Fruit fly (Drosophila melanogaster) whole organism, embryonic: ENCODE data around the gene sima.

Experiments used
- ATbp ChIP-seq: fragments of 200-800 bp; sonication (Bioruptor generic); optimal IDR thresholded peaks from 2 replicates; lab custom pipeline; 2017; ENCODE audit warnings: missing biosample characterization, mild to moderate bottlenecking, missing genetic modification characterization, missing genetic modification reagents
- Abd-B ChIP-seq: fragments of 200-800 bp; sonication (Bioruptor generic); optimal IDR thresholded peaks from 2 replicates; lab custom pipeline; 2018; ENCODE audit warnings: missing biosample characterization, mild to moderate bottlenecking, missing genetic modification characterization, moderate library complexity
- Adf1 ChIP-seq: fragments of 200-800 bp; sonication (Bioruptor generic); IDR thresholded peaks from 2 replicates; pipeline ENCODE4 v1.3.6; 2022; ENCODE audit warnings: missing biosample characterization, missing genetic modification characterization
- Aef1 ChIP-seq: fragments of 200-800 bp; sonication (Bioruptor generic); IDR thresholded peaks from 3 replicates; pipeline ENCODE4 v1.3.6; 2022; ENCODE audit warnings: missing biosample characterization, missing genetic modification characterization
- CG11247 ChIP-seq: fragments of 200-800 bp; sonication (Bioruptor generic); IDR thresholded peaks from 2 replicates; pipeline ENCODE4 v1.3.6; 2022; ENCODE audit warnings: missing biosample characterization, missing genetic modification characterization
- CG11560 ChIP-seq: fragments of 200-800 bp; sonication (Bioruptor generic); IDR thresholded peaks from 3 replicates; pipeline ENCODE4 v1.3.6; 2022; ENCODE audit warnings: missing biosample characterization, missing genetic modification characterization
- CG12219 ChIP-seq: fragments of 200-800 bp; sonication (Bioruptor generic); optimal IDR thresholded peaks from 3 replicates; lab custom pipeline; 2018; ENCODE audit warnings: missing biosample characterization, mild to moderate bottlenecking, missing genetic modification characterization
- CG14860 ChIP-seq: fragments of 200-800 bp; sonication (Bioruptor generic); IDR thresholded peaks from 3 replicates; pipeline ENCODE4 v1.3.6; 2022; ENCODE audit warnings: missing biosample characterization, missing genetic modification characterization; ENCODE audit not compliant: partially characterized antibody
- CG1603 ChIP-seq: fragments of 200-800 bp; sonication (Bioruptor generic); optimal IDR thresholded peaks from 2 replicates; lab custom pipeline; 2019; ENCODE audit warnings: missing biosample characterization, mild to moderate bottlenecking, missing genetic modification characterization, moderate library complexity
- CG17359 ChIP-seq: fragments of 200-800 bp; sonication (Bioruptor generic); optimal IDR thresholded peaks from 3 replicates; lab custom pipeline; 2018; ENCODE audit warnings: missing biosample characterization, mild to moderate bottlenecking, missing genetic modification characterization, moderate library complexity
- CG2116 ChIP-seq: fragments of 200-800 bp; sonication (Bioruptor generic); optimal IDR thresholded peaks from 3 replicates; lab custom pipeline; 2018; ENCODE audit warnings: missing biosample characterization, mild to moderate bottlenecking, missing genetic modification characterization
- CG2202 ChIP-seq: fragments of 200-800 bp; sonication (Bioruptor generic); optimal IDR thresholded peaks from 2 replicates; lab custom pipeline; 2018; ENCODE audit warnings: missing biosample characterization, mild to moderate bottlenecking, missing genetic modification characterization
- CG2678 ChIP-seq: fragments of 200-800 bp; sonication (Bioruptor generic); optimal IDR thresholded peaks from 3 replicates; lab custom pipeline; 2019; ENCODE audit warnings: missing biosample characterization, mild to moderate bottlenecking, missing genetic modification characterization, moderate library complexity
- CG2875 ChIP-seq: fragments of 200-800 bp; sonication (Bioruptor generic); optimal IDR thresholded peaks from 2 replicates; lab custom pipeline; 2017; ENCODE audit warnings: missing biosample characterization, mild to moderate bottlenecking, missing genetic modification characterization, missing genetic modification reagents
- CG34376 ChIP-seq: fragments of 200-800 bp; sonication (Bioruptor generic); optimal IDR thresholded peaks from 2 replicates; lab custom pipeline; 2018; ENCODE audit warnings: missing biosample characterization, mild to moderate bottlenecking, missing genetic modification characterization
- CG5180 ChIP-seq: fragments of 200-800 bp; sonication (Bioruptor generic); optimal IDR thresholded peaks from 3 replicates; lab custom pipeline; 2017; ENCODE audit warnings: missing biosample characterization, missing genetic modification characterization, mild to moderate bottlenecking, moderate library complexity, missing genetic modification reagents
- CG6813 ChIP-seq: fragments of 200-800 bp; sonication (Bioruptor generic); optimal IDR thresholded peaks from 2 replicates; lab custom pipeline; 2017; ENCODE audit warnings: missing biosample characterization, missing genetic modification characterization, mild to moderate bottlenecking, moderate library complexity, missing genetic modification reagents
- CG8089 ChIP-seq: fragments of 200-800 bp; sonication (Bioruptor generic); optimal IDR thresholded peaks from 3 replicates; lab custom pipeline; 2016; ENCODE audit warnings: missing biosample characterization, missing genetic modification characterization
- CG9215 ChIP-seq: fragments of 200-800 bp; sonication (Bioruptor generic); IDR thresholded peaks from 2 replicates; pipeline ENCODE4 v1.3.6; 2022; ENCODE audit warnings: missing biosample characterization, missing genetic modification characterization
- CG9817 ChIP-seq: fragments of 200-800 bp; sonication (Bioruptor generic); optimal IDR thresholded peaks from 2 replicates; lab custom pipeline; 2018; ENCODE audit warnings: missing biosample characterization, mild to moderate bottlenecking, missing genetic modification characterization, moderate library complexity
- CG9876 ChIP-seq: fragments of 200-800 bp; sonication (Bioruptor generic); optimal IDR thresholded peaks from 2 replicates; lab custom pipeline; 2016; ENCODE audit warnings: missing biosample characterization, missing genetic modification characterization
- CoRest ChIP-seq: fragments of 200-800 bp; sonication (Bioruptor generic); optimal IDR thresholded peaks from 3 replicates; lab custom pipeline; 2018; ENCODE audit warnings: missing biosample characterization, mild to moderate bottlenecking, missing genetic modification characterization, moderate library complexity
- Dfd ChIP-seq, 2 experiments: fragments of >200 bp; optimal IDR thresholded peaks; 2 replicates each; lab custom pipeline; 2017; ENCODE audit warnings: missing biosample characterization in 2 of 2, missing genetic modification characterization in 2 of 2
- Eip74EF ChIP-seq, 2 experiments: fragments of 200-800 bp in 1 of 2; fragments of >200 bp in 1 of 2; sonication (Bioruptor generic) in 1 of 2; optimal IDR thresholded peaks; 2 replicates each; lab custom pipeline; 2017 to 2019; ENCODE audit warnings: missing biosample characterization in 2 of 2, missing genetic modification characterization in 2 of 2, mild to moderate bottlenecking in 1 of 2, moderate library complexity in 1 of 2
- Fer1 ChIP-seq: fragments of 200-800 bp; sonication (Bioruptor generic); optimal IDR thresholded peaks from 2 replicates; lab custom pipeline; 2017; ENCODE audit warnings: missing biosample characterization, mild to moderate bottlenecking, missing genetic modification characterization
- Fer2 ChIP-seq: fragments of 200-800 bp; sonication (Bioruptor generic); optimal IDR thresholded peaks from 2 replicates; lab custom pipeline; 2018; ENCODE audit warnings: missing biosample characterization, mild to moderate bottlenecking, missing genetic modification characterization, moderate library complexity
- Hr3 ChIP-seq: fragments of 200-800 bp; sonication (Bioruptor generic); optimal IDR thresholded peaks from 3 replicates; lab custom pipeline; 2016; ENCODE audit warnings: missing biosample characterization, missing genetic modification characterization
- Mad ChIP-seq: fragments of 200-800 bp; sonication (Bioruptor generic); optimal IDR thresholded peaks from 2 replicates; lab custom pipeline; 2016; ENCODE audit warnings: missing biosample characterization, missing genetic modification characterization
- Med ChIP-seq: fragments of 200-800 bp; sonication (Bioruptor generic); peaks from one replicate; lab custom pipeline; 2016; ENCODE audit warnings: missing biosample characterization, missing genetic modification characterization, mild to moderate bottlenecking, inconsistent platforms, moderate library complexity
- Ptx1 ChIP-seq: fragments of 200-800 bp; sonication (Bioruptor generic); IDR thresholded peaks from 2 replicates; pipeline ENCODE4 v1.3.6; 2022; ENCODE audit warnings: missing biosample characterization, missing genetic modification characterization
- Trl ChIP-seq, 3 experiments: fragments of >200 bp in 2 of 3; fragments of 200-800 bp in 1 of 3; sonication (Bioruptor generic) in 1 of 3; optimal IDR thresholded peaks; 2 replicates in 1 of 3; 3 replicates in 2 of 3; lab custom pipeline; 2016 to 2017; ENCODE audit warnings: missing biosample characterization in 1 of 3, missing genetic modification characterization in 1 of 3
- Xbp1 ChIP-seq: fragments of 200-800 bp; sonication (Bioruptor generic); optimal IDR thresholded peaks from 3 replicates; lab custom pipeline; 2016; ENCODE audit warnings: missing biosample characterization, mild to moderate bottlenecking, missing genetic modification characterization
- aop ChIP-seq: fragments of 200-800 bp; sonication (Bioruptor generic); IDR thresholded peaks from 2 replicates; pipeline ENCODE4 v1.3.6; 2022; ENCODE audit warnings: missing biosample characterization, missing genetic modification characterization
- disco-r ChIP-seq: fragments of 200-800 bp; sonication (Bioruptor generic); optimal IDR thresholded peaks from 2 replicates; lab custom pipeline; 2016; ENCODE audit warnings: missing biosample characterization, missing genetic modification characterization
- dysf ChIP-seq: fragments of 200-800 bp; sonication (Bioruptor generic); IDR thresholded peaks from 3 replicates; pipeline ENCODE4 v1.3.6; 2022; ENCODE audit warnings: missing biosample characterization, missing genetic modification characterization
- gce ChIP-seq: fragments of 200-800 bp; sonication (Bioruptor generic); IDR thresholded peaks from 3 replicates; pipeline ENCODE4 v1.3.6; 2022; ENCODE audit warnings: missing biosample characterization, missing genetic modification characterization
- grau ChIP-seq: fragments of 200-800 bp; optimal IDR thresholded peaks from 3 replicates; lab custom pipeline; 2019; ENCODE audit warnings: missing biosample characterization, mild to moderate bottlenecking, missing genetic modification characterization, moderate library complexity
- gt ChIP-seq: fragments of 200-800 bp; sonication (Bioruptor generic); IDR thresholded peaks from 2 replicates; pipeline ENCODE4 v1.3.6; 2022; ENCODE audit warnings: missing biosample characterization, missing genetic modification characterization
- pzg ChIP-seq: fragments of 200-800 bp; sonication (Bioruptor generic); optimal IDR thresholded peaks from 3 replicates; lab custom pipeline; 2018; ENCODE audit warnings: missing biosample characterization, mild to moderate bottlenecking, missing genetic modification characterization, moderate library complexity
- salm ChIP-seq: fragments of 200-800 bp; sonication (Bioruptor generic); optimal IDR thresholded peaks from 2 replicates; lab custom pipeline; 2018; ENCODE audit warnings: missing biosample characterization, mild to moderate bottlenecking, missing genetic modification characterization
- sens ChIP-seq: fragments of 200-800 bp; sonication (Bioruptor generic); peaks from one replicate; lab custom pipeline; 2016; ENCODE audit warnings: missing biosample characterization, missing genetic modification characterization
- sens-2 ChIP-seq: fragments of 200-800 bp; sonication (Bioruptor generic); IDR thresholded peaks from 2 replicates; pipeline ENCODE4 v1.3.6; 2022; ENCODE audit warnings: missing biosample characterization, missing genetic modification characterization
- seq ChIP-seq: fragments of 200-800 bp; sonication (Bioruptor generic); IDR thresholded peaks from 2 replicates; pipeline ENCODE4 v1.3.6; 2022; ENCODE audit warnings: missing biosample characterization, missing genetic modification characterization
- tgo ChIP-seq: fragments of 200-800 bp; sonication (Bioruptor generic); IDR thresholded peaks from 3 replicates; pipeline ENCODE4 v1.3.6; 2022; ENCODE audit warnings: missing biosample characterization, missing genetic modification characterization

The sima gene

dm6 chr3R:30061154-30061482, 3.0 kb downstream of the sima start (continued):
- TF ChIP-seq disco-r (GFP tag; lab: Kevin White, UChicago) (peak; percentile 72), salm (tag; lab: Kevin White, UChicago) (peak; percentile 79), CG2875 (GFP tag; lab: Kevin White, UChicago) (peak; percentile 82), aop (GFP tag; lab: Robert Waterston, UW) (peak; percentile 73), Aef1 (GFP tag; lab: Robert Waterston, UW) (peak; percentile 92), Mad (peak; percentile 50), grau (tag; lab: Kevin White, UChicago) (peak; percentile 39), CG2202 (tag; lab: Kevin White, UChicago) (peak; percentile 26), CG8089 (GFP tag; lab: Kevin White, UChicago) (peak; percentile 71), CG1603 (tag; lab: Kevin White, UChicago) (peak; percentile 93), Trl (optimal IDR thresholded peaks at IDR 0.05; lab: Kevin White, UChicago) (peak in 1 of 2 experiments; percentile 1), Trl (GFP tag; optimal IDR thresholded peaks at IDR 0.05; lab: Kevin White, UChicago) (peak; percentile 92), Ptx1 (GFP tag; lab: Robert Waterston, UW) (peak; percentile 94), CG14860 (GFP tag; lab: Robert Waterston, UW) (no peak), CG2678 (peak; percentile 95), gt (GFP tag; lab: Robert Waterston, UW) (peak; percentile 77), Hr3 (GFP tag; lab: Kevin White, UChicago) (peak; percentile 62), tgo (GFP tag; lab: Robert Waterston, UW) (peak; percentile 89), CG9817 (peak; percentile 79), CG11247 (GFP tag; lab: Robert Waterston, UW) (peak; percentile 85), Xbp1 (GFP tag; lab: Kevin White, UChicago) (peak; percentile 79), Adf1 (GFP tag; lab: Robert Waterston, UW) (peak; percentile 40; the same call in 1 of the 2 replicates), pzg (GFP tag; lab: Kevin White, UChicago) (no peak), Med (GFP tag; lab: Kevin White, UChicago) (peak; percentile 97), gce (GFP tag; lab: Robert Waterston, UW) (peak; percentile 83), ATbp (GFP tag; lab: Kevin White, UChicago) (peak; percentile 88), CG11560 (tag; lab: Robert Waterston, UW) (0 out of 3 replicates have a peak, but pooled peaks have one; percentile 23), dysf (GFP tag; lab: Robert Waterston, UW) (peak; percentile 88), seq (peak; percentile 89), CG2116 (GFP tag; lab: Kevin White, UChicago) (no peak), Dfd (GFP tag; optimal IDR thresholded peaks at IDR 0.05; lab: Kevin White, UChicago) (no peak), Fer2 (tag; lab: Kevin White, UChicago) (peak; percentile 63), CG12219 (GFP tag; lab: Kevin White, UChicago) (peak; percentile 64)

- TF ChIP-seq Med (GFP tag; lab: Kevin White, UChicago), result peak; percentile 73
- peak; percentile 24 for TF ChIP-seq CG34376
- no peak for TF ChIP-seq CoRest (tag; lab: Kevin White, UChicago)
- TF ChIP-seq Adf1 (GFP tag; lab: Robert Waterston, UW), result no peak
- peak; percentile 16 for TF ChIP-seq sens (GFP tag; lab: Kevin White, UChicago)
- no peak for TF ChIP-seq Abd-B (GFP tag; lab: Kevin White, UChicago)
- no peak for TF ChIP-seq Fer1 (GFP tag; lab: Kevin White, UChicago)
- 0 out of 2 replicates have a peak, but pooled peaks have one; percentile 31 for TF ChIP-seq sens-2
- no peak for TF ChIP-seq CG17359 (tag; lab: Kevin White, UChicago)
- TF ChIP-seq CG6813, result peak; percentile 50
- TF ChIP-seq Eip74EF (GFP tag; optimal IDR thresholded peaks at IDR 0.05; lab: Kevin White, UChicago), result peak in 1 of 2 experiments; percentile 4
- peak; percentile 28 for TF ChIP-seq CG5180 (GFP tag; lab: Kevin White, UChicago)
- no peak for TF ChIP-seq CG9215 (GFP tag; lab: Robert Waterston, UW)
- TF ChIP-seq CG9876 (GFP tag; lab: Kevin White, UChicago), result no peak
These were observed 3.9 kb downstream of the sima start for dm6 chr3R:30061980-30062379.
